Worm (Caenorhabditis elegans): ENCODE data around the gene fbxa-4.

ce11 chrII:2431972-2432371, 16.6 kb upstream of the fbxa-4 start, which contains the start of gene ceh-86:
- TF ChIP-seq snpc-4 (tag; optimal IDR thresholded peaks at IDR 0.05) (no peak), tbx-2 (tag; optimal IDR thresholded peaks at IDR 0.05) (no peak)
